Fruit fly (Drosophila melanogaster) whole organism, wandering third instar larva: ENCODE data around the gene CG4390.

Experiments used
- Abd-B ChIP-seq: fragments of >200 bp; optimal IDR thresholded peaks from 2 replicates; lab custom pipeline; 2017; ENCODE audit warnings: missing biosample characterization, missing genetic modification characterization
- CG32264 ChIP-seq: fragments of 200-800 bp; sonication (Bioruptor generic); optimal IDR thresholded peaks from 2 replicates; lab custom pipeline; 2016; ENCODE audit warnings: missing biosample characterization, missing genetic modification characterization
- CG9705 ChIP-seq: fragments of 200-800 bp; sonication (Bioruptor generic); optimal IDR thresholded peaks from 2 replicates; lab custom pipeline; 2018; ENCODE audit warnings: missing biosample characterization, mild to moderate bottlenecking, missing genetic modification characterization
- Dfd ChIP-seq: fragments of >200 bp; optimal IDR thresholded peaks from 2 replicates; lab custom pipeline; 2017; ENCODE audit warnings: missing biosample characterization, missing genetic modification characterization
- GATAd ChIP-seq: sonication (Bioruptor generic); optimal IDR thresholded peaks from 2 replicates; lab custom pipeline; 2016; ENCODE audit warnings: missing biosample characterization, missing genetic modification characterization
- N ChIP-seq: fragments of >200 bp; optimal IDR thresholded peaks from 2 replicates; lab custom pipeline; 2018; ENCODE audit warnings: missing biosample characterization, missing external identifiers, missing genetic modification characterization
- OdsH ChIP-seq: fragments of 200-800 bp; sonication (Bioruptor generic); optimal IDR thresholded peaks from 2 replicates; lab custom pipeline; 2016; ENCODE audit warnings: missing biosample characterization, mild to moderate bottlenecking, missing genetic modification characterization
- Vsx2 ChIP-seq: fragments of 200-300, 225-300 bp; sonication (Bioruptor generic); optimal IDR thresholded peaks from 2 replicates; lab custom pipeline; 2018; ENCODE audit warnings: missing biosample characterization, missing genetic modification characterization; ENCODE audit not compliant: partially characterized antibody
- br ChIP-seq: fragments of 200-800 bp; sonication (Bioruptor generic); optimal IDR thresholded peaks from 2 replicates; lab custom pipeline; 2016; ENCODE audit warnings: missing biosample characterization, missing genetic modification characterization
- h ChIP-seq: fragments of 200-800 bp; sonication (Bioruptor generic); optimal IDR thresholded peaks from 3 replicates; lab custom pipeline; 2016; ENCODE audit warnings: missing biosample characterization, mild to moderate bottlenecking, missing genetic modification characterization
- psq ChIP-seq: fragments of 200-800 bp; sonication (Bioruptor generic); optimal IDR thresholded peaks from 3 replicates; lab custom pipeline; 2017; ENCODE audit warnings: missing biosample characterization, mild to moderate bottlenecking, missing genetic modification characterization, moderate library complexity
- sage ChIP-seq: fragments of 200-800 bp; sonication (Bioruptor generic); optimal IDR thresholded peaks from 2 replicates; lab custom pipeline; 2016; ENCODE audit warnings: missing biosample characterization, mild to moderate bottlenecking, missing genetic modification characterization
- tai ChIP-seq: sonication (Bioruptor generic); optimal IDR thresholded peaks from 2 replicates; lab custom pipeline; 2016; ENCODE audit warnings: missing biosample characterization, missing genetic modification characterization
- usp ChIP-seq: fragments of >200 bp; optimal IDR thresholded peaks from 2 replicates; lab custom pipeline; 2017; ENCODE audit warnings: missing biosample characterization, missing genetic modification characterization

DNA sequence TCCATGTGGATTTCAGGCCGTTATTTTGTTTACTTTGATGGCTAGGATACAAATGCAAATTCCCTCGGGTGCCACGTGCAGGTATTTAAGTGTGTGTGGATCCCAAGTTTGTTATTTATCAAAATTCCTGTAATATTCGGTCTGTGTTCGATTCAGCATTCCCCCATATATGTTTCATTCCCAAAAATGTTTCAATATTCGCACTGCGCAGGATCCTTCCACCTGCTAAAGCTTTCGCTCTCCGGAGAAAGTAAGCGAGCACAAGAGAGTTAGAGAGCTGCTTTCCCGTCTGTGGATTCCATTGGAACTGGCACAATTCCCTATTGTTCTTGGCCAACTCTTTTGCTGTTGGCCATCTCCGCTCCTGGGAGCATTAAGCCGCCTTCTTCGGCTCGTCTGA, 20.7 kb upstream of the CG4390 start:
- TF ChIP-seq usp (GFP tag; lab: Kevin White, UChicago) = no peak
- TF ChIP-seq Abd-B (GFP tag; lab: Kevin White, UChicago) = no peak
- no peak for TF ChIP-seq GATAd (GFP tag; lab: Kevin White, UChicago)
- TF ChIP-seq psq (GFP tag; lab: Kevin White, UChicago) = no peak
- no peak for TF ChIP-seq sage (GFP tag; lab: Kevin White, UChicago)
- TF ChIP-seq br (GFP tag; lab: Kevin White, UChicago) = no peak
- no peak for TF ChIP-seq h (GFP tag; lab: Kevin White, UChicago)
- TF ChIP-seq CG9705 (GFP tag; lab: Kevin White, UChicago) = no peak
- no peak for TF ChIP-seq N (GFP tag; lab: Kevin White, UChicago)
- TF ChIP-seq Vsx2 = no peak
- TF ChIP-seq OdsH = no peak
- TF ChIP-seq Dfd (GFP tag; lab: Kevin White, UChicago) = no peak
- no peak for TF ChIP-seq CG32264 (GFP tag; lab: Kevin White, UChicago)
- TF ChIP-seq tai = no peak
